Worm (Caenorhabditis elegans): ENCODE measurements around the gene F14H3.5.

The F14H3.5 gene

ce11 chrV:16090685-16091084, 33.8 kb upstream of the F14H3.5 start, which contains the start of gene F22B8.3:
F22B8.3 (plus strand) TSS chrV:16090985.
- no peak for TF ChIP-seq egl-5 (tag; optimal IDR thresholded peaks at IDR 0.05)
- no peak for TF ChIP-seq nhr-12 (tag; optimal IDR thresholded peaks at IDR 0.05)
- no peak for TF ChIP-seq jun-1 (tag; optimal IDR thresholded peaks at IDR 0.05)
- no peak for TF ChIP-seq nhr-23 (tag; optimal IDR thresholded peaks at IDR 0.05)
- TF ChIP-seq ztf-11 (tag; optimal IDR thresholded peaks at IDR 0.05) = no peak
- no peak for TF ChIP-seq lin-15B (tag; optimal IDR thresholded peaks at IDR 0.05)
- TF ChIP-seq fkh-10 (GFP tag; optimal IDR thresholded peaks at IDR 0.05) = no peak
- no peak for TF ChIP-seq snpc-4 (tag; optimal IDR thresholded peaks at IDR 0.05)
- no peak for TF ChIP-seq mml-1 (tag; optimal IDR thresholded peaks at IDR 0.05)
- TF ChIP-seq aly-2 (tag; optimal IDR thresholded peaks at IDR 0.05) = no peak
- TF ChIP-seq mdl-1 (tag; optimal IDR thresholded peaks at IDR 0.05) = no peak
- no peak for TF ChIP-seq pqm-1 (tag; optimal IDR thresholded peaks at IDR 0.05)
- TF ChIP-seq ama-1 (optimal IDR thresholded peaks at IDR 0.05) = no peak
- TF ChIP-seq ceh-9 (tag; optimal IDR thresholded peaks at IDR 0.05) = no peak

- peak; percentile 68 for TF ChIP-seq pqm-1 (tag; optimal IDR thresholded peaks at IDR 0.05)
- TF ChIP-seq pha-4 (tag; optimal IDR thresholded peaks at IDR 0.05) = peak; percentile 44
- TF ChIP-seq elt-3 (tag; optimal IDR thresholded peaks at IDR 0.05) = no peak
- peak; percentile 18 for TF ChIP-seq elt-2 (tag; optimal IDR thresholded peaks at IDR 0.05)
Observed at ce11 chrV:16080678-16081077, 23.8 kb upstream of the F14H3.5 start.

ce11 chrV:16080039-16080438, 23.2 kb upstream of the F14H3.5 start:
- no peak for TF ChIP-seq R02D3.7 (tag; optimal IDR thresholded peaks at IDR 0.05)
- TF ChIP-seq pqm-1 (tag; optimal IDR thresholded peaks at IDR 0.05) = peak; percentile 74
- no peak for TF ChIP-seq lin-39 (tag; optimal IDR thresholded peaks at IDR 0.05)
- TF ChIP-seq elt-2 (tag; optimal IDR thresholded peaks at IDR 0.05) = peak; percentile 84
- TF ChIP-seq ZK546.5 (tag; optimal IDR thresholded peaks at IDR 0.05) = no peak

ce11 chrV:16075250-16075709, 18.4 kb upstream of the F14H3.5 start, which contains the start of the genes F14H3.12 and srj-29:
F14H3.12 (minus strand) TSS chrV:16075323.
srj-29 (plus strand) TSS chrV:16075659.
- no peak for TF ChIP-seq skn-1 (tag; optimal IDR thresholded peaks at IDR 0.05)
- peak; percentile 47 for TF ChIP-seq pqm-1 (tag; optimal IDR thresholded peaks at IDR 0.05)
- TF ChIP-seq elt-2 (tag; optimal IDR thresholded peaks at IDR 0.05) = peak; percentile 79

- TF ChIP-seq ceh-28 (tag; optimal IDR thresholded peaks at IDR 0.05) (no peak), ceh-9 (tag; optimal IDR thresholded peaks at IDR 0.05) (no peak), ceh-82 (tag; optimal IDR thresholded peaks at IDR 0.05) (no peak), nhr-237 (tag; optimal IDR thresholded peaks at IDR 0.05) (no peak)
Observed at ce11 chrV:16073856-16074255, 17.0 kb upstream of the F14H3.5 start, which contains the start of gene srj-10. srj-10 (minus strand) TSS chrV:16073956.

ce11 chrV:16071167-16071566, 14.3 kb upstream of the F14H3.5 start, which contains the start of gene nhr-176:
nhr-176 (plus strand) TSS chrV:16071325.
- no peak for TF ChIP-seq fos-1 (tag; optimal IDR thresholded peaks at IDR 0.05)
- TF ChIP-seq pqm-1 (tag; optimal IDR thresholded peaks at IDR 0.05) = peak; percentile 38
- peak; percentile 55 for TF ChIP-seq elt-2 (tag; optimal IDR thresholded peaks at IDR 0.05)

- TF ChIP-seq ceh-16 (tag; optimal IDR thresholded peaks at IDR 0.05) = no peak
- no peak for TF ChIP-seq lsy-12 (tag; optimal IDR thresholded peaks at IDR 0.05)
- no peak for TF ChIP-seq ceh-28 (tag; optimal IDR thresholded peaks at IDR 0.05)
- no peak for TF ChIP-seq aly-2 (tag; optimal IDR thresholded peaks at IDR 0.05)
- no peak for TF ChIP-seq R02D3.7 (tag; optimal IDR thresholded peaks at IDR 0.05)
- TF ChIP-seq ztf-11 (tag; optimal IDR thresholded peaks at IDR 0.05) = no peak
- no peak for TF ChIP-seq ama-1 (optimal IDR thresholded peaks at IDR 0.05)
Observed at ce11 chrV:16068938-16069337, 12.1 kb upstream of the F14H3.5 start, which contains the start of gene cyp-35D1. cyp-35D1 (plus strand) TSS chrV:16069238.

- TF ChIP-seq elt-3 (tag; optimal IDR thresholded peaks at IDR 0.05) = no peak
- TF ChIP-seq eor-1 (tag; optimal IDR thresholded peaks at IDR 0.05) = no peak
- no peak for TF ChIP-seq pha-4 (tag; optimal IDR thresholded peaks at IDR 0.05)
- no peak for TF ChIP-seq aly-2 (tag; optimal IDR thresholded peaks at IDR 0.05)
- no peak for TF ChIP-seq fkh-2 (tag; optimal IDR thresholded peaks at IDR 0.05)
- no peak for TF ChIP-seq ztf-11 (tag; optimal IDR thresholded peaks at IDR 0.05)
- no peak for TF ChIP-seq nhr-23 (tag; optimal IDR thresholded peaks at IDR 0.05)
- no peak for TF ChIP-seq ama-1 (optimal IDR thresholded peaks at IDR 0.05)
- TF ChIP-seq nfya-1 (tag; optimal IDR thresholded peaks at IDR 0.05; ENCODE audit: insufficient read depth) = no peak
- TF ChIP-seq R02D3.7 (tag; optimal IDR thresholded peaks at IDR 0.05) = no peak
- no peak for TF ChIP-seq ztf-4 (tag; optimal IDR thresholded peaks at IDR 0.05)
Observed at ce11 chrV:16062788-16063187, 5.9 kb upstream of the F14H3.5 start, which contains the start of gene F14H3.14. F14H3.14 (minus strand) TSS chrV:16062888.

Data from whole organism, L3 larva.